Worm (Caenorhabditis elegans): ENCODE measurements around the gene C02B8.6.

Gene C02B8.6

ce11 chrX:8169534-8169933 is 33.4 kb upstream of the C02B8.6 start, which contains the start of gene C17H11.2:
C17H11.2 (plus strand) TSS chrX:8169930.
- TF ChIP-seq mab-9 (GFP tag; IDR thresholded peaks at IDR 0.05) = no peak
- TF ChIP-seq ceh-90 (tag; optimal IDR thresholded peaks at IDR 0.05) = no peak
- TF ChIP-seq ceh-82 (tag; optimal IDR thresholded peaks at IDR 0.05) = peak in 1 of 3 experiments; percentile 2
- peak in 1 of 2 experiments; percentile 51 for TF ChIP-seq lsy-2 (tag; optimal IDR thresholded peaks at IDR 0.05)
- peak in 1 of 2 experiments; percentile 45 for TF ChIP-seq lin-35 (GFP tag; optimal IDR thresholded peaks at IDR 0.05)
- no peak for TF ChIP-seq nhr-28 (tag; optimal IDR thresholded peaks at IDR 0.05)
- no peak for TF ChIP-seq ceh-8 (GFP tag; optimal IDR thresholded peaks at IDR 0.05)
- TF ChIP-seq nhr-47 (tag; optimal IDR thresholded peaks at IDR 0.05) = no peak
- TF ChIP-seq C16A3.4 (tag; optimal IDR thresholded peaks at IDR 0.05) = peak; percentile 6
- no peak for TF ChIP-seq pax-3 (tag; optimal IDR thresholded peaks at IDR 0.05)
- no peak for TF ChIP-seq jun-1 (tag; optimal IDR thresholded peaks at IDR 0.05)
- TF ChIP-seq nhr-20 (tag; optimal IDR thresholded peaks at IDR 0.05) = peak; percentile 2
- TF ChIP-seq efl-1 (optimal IDR thresholded peaks at IDR 0.05) = no peak
- TF ChIP-seq efl-1 (GFP tag; optimal IDR thresholded peaks at IDR 0.05 in 1 of 2) = peak in 1 of 2 experiments; percentile 89
- TF ChIP-seq blmp-1 (tag; optimal IDR thresholded peaks at IDR 0.05) = peak; percentile 43
- no peak for TF ChIP-seq mef-2 (tag; optimal IDR thresholded peaks at IDR 0.05)
- TF ChIP-seq snu-23 (GFP tag; optimal IDR thresholded peaks at IDR 0.05) = peak; percentile 38
- peak in 1 of 6 experiments; percentile 5 for TF ChIP-seq elt-3 (tag; optimal IDR thresholded peaks at IDR 0.05)
- peak; percentile 42 for TF ChIP-seq lin-14 (GFP tag; optimal IDR thresholded peaks at IDR 0.05)

ce11 chrX:8163555-8163954 is 27.4 kb upstream of the C02B8.6 start:
- peak; percentile 93 for TF ChIP-seq fkh-8 (tag; optimal IDR thresholded peaks at IDR 0.05)
- peak; percentile 60 for TF ChIP-seq swsn-7 (tag; optimal IDR thresholded peaks at IDR 0.05)
- TF ChIP-seq lin-14 (GFP tag; optimal IDR thresholded peaks at IDR 0.05) = peak; percentile 88
- TF ChIP-seq pag-3 (tag; optimal IDR thresholded peaks at IDR 0.05; ENCODE audit: borderline replicate concordance, insufficient read depth) = no peak
- peak; percentile 42 to 64 (median 59) for TF ChIP-seq ceh-82 (tag; optimal IDR thresholded peaks at IDR 0.05)
- TF ChIP-seq nhr-47 (tag; optimal IDR thresholded peaks at IDR 0.05) = peak; percentile 67
- TF ChIP-seq nhr-71 (tag; optimal IDR thresholded peaks at IDR 0.05) = peak; percentile 39
- TF ChIP-seq tlp-1 (tag; optimal IDR thresholded peaks at IDR 0.05) = no peak
- no peak for TF ChIP-seq F16B12.6 (tag; optimal IDR thresholded peaks at IDR 0.05)
- TF ChIP-seq efl-1 (optimal IDR thresholded peaks at IDR 0.05) = no peak
- TF ChIP-seq efl-1 (GFP tag; optimal IDR thresholded peaks at IDR 0.05 in 1 of 2) = peak in 1 of 2 experiments; percentile 4
- TF ChIP-seq fkh-10 (GFP tag; optimal IDR thresholded peaks at IDR 0.05) = peak; percentile 62
- TF ChIP-seq ceh-88 (GFP tag; IDR thresholded peaks at IDR 0.05) = 0 out of 2 replicates have a peak, but pooled peaks have one; percentile 37
- peak in 1 of 3 experiments; percentile 24 for TF ChIP-seq dpl-1 (GFP tag; optimal IDR thresholded peaks at IDR 0.05)
- peak; percentile 57 for TF ChIP-seq egl-13 (tag; optimal IDR thresholded peaks at IDR 0.05)
- TF ChIP-seq blmp-1 (tag; optimal IDR thresholded peaks at IDR 0.05) = no peak
- peak; percentile 59 for TF ChIP-seq sox-4 (tag; optimal IDR thresholded peaks at IDR 0.05)
- no peak for TF ChIP-seq unc-30 (tag; optimal IDR thresholded peaks at IDR 0.05)
- TF ChIP-seq nhr-76 (tag; optimal IDR thresholded peaks at IDR 0.05) = no peak
- no peak for TF ChIP-seq nhr-90 (tag; optimal IDR thresholded peaks at IDR 0.05; ENCODE audit: poor library complexity)
- no peak for TF ChIP-seq nhr-20 (tag; optimal IDR thresholded peaks at IDR 0.05)
- TF ChIP-seq unc-86 (tag; optimal IDR thresholded peaks at IDR 0.05) = peak; percentile 30
- peak in 1 of 2 experiments; percentile 31 for TF ChIP-seq lsy-2 (tag; optimal IDR thresholded peaks at IDR 0.05)
- no peak for TF ChIP-seq lin-15B (tag; optimal IDR thresholded peaks at IDR 0.05)
- peak; percentile 29; the same call in 1 of the 2 replicates for TF ChIP-seq nhr-19 (GFP tag; conservative IDR thresholded peaks at IDR 0.05)
- no peak for TF ChIP-seq snpc-4 (tag; optimal IDR thresholded peaks at IDR 0.05)
- peak; percentile 24; the same call in 1 of the 2 replicates for TF ChIP-seq isw-1 (GFP tag; IDR thresholded peaks at IDR 0.05)
- TF ChIP-seq dsc-1 (tag; optimal IDR thresholded peaks at IDR 0.05) = peak; percentile 39
- peak in 1 of 2 experiments; percentile 27 for TF ChIP-seq lin-35 (GFP tag; optimal IDR thresholded peaks at IDR 0.05)
- no peak for TF ChIP-seq C16A3.4 (tag; optimal IDR thresholded peaks at IDR 0.05)
- TF ChIP-seq ztf-11 (tag; optimal IDR thresholded peaks at IDR 0.05) = peak in 1 of 2 experiments; percentile 24
- TF ChIP-seq mep-1 (tag; optimal IDR thresholded peaks at IDR 0.05) = no peak
- TF ChIP-seq unc-130 (tag; optimal IDR thresholded peaks at IDR 0.05) = no peak
- peak; percentile 89 for TF ChIP-seq ceh-8 (GFP tag; optimal IDR thresholded peaks at IDR 0.05)
- no peak for TF ChIP-seq nhr-85 (tag)
- TF ChIP-seq tbx-2 (tag; optimal IDR thresholded peaks at IDR 0.05) = peak; percentile 7
- peak; percentile 15 for TF ChIP-seq snu-23 (GFP tag; optimal IDR thresholded peaks at IDR 0.05)
- no peak for TF ChIP-seq lin-13 (GFP tag; optimal IDR thresholded peaks at IDR 0.05)
- no peak for TF ChIP-seq mdl-1 (tag; optimal IDR thresholded peaks at IDR 0.05)
